Worm (Caenorhabditis elegans) whole organism, L1 larva: Measurements from ENCODE around the gene C05D2.8.

Experiments used
- C04F5.9 ChIP-seq: sonication (generic microtip); optimal IDR thresholded peaks from 2 replicates; lab custom pipeline; 2016; ENCODE audit warnings: missing genetic modification characterization, missing compliant biosample characterization
- C16A3.4 ChIP-seq: fragments of 150-350 bp; optimal IDR thresholded peaks from 2 replicates; lab custom pipeline; 2014; ENCODE audit warnings: missing biosample characterization, missing genetic modification characterization
- F16B12.6 ChIP-seq: fragments of 150-350 bp; optimal IDR thresholded peaks from 2 replicates; lab custom pipeline; 2014; ENCODE audit warnings: missing biosample characterization, missing genetic modification characterization
- Y116A8C.19 ChIP-seq: sonication (generic microtip); optimal IDR thresholded peaks from 2 replicates; lab custom pipeline; 2016; ENCODE audit warnings: missing compliant biosample characterization, missing genetic modification characterization, borderline replicate concordance
- alr-1 ChIP-seq: fragments of 200-800 bp; sonication (Bioruptor generic); optimal IDR thresholded peaks from 2 replicates; lab custom pipeline; 2018; ENCODE audit warnings: borderline replicate concordance, mild to moderate bottlenecking, missing genetic modification characterization, missing compliant biosample characterization
- aly-2 ChIP-seq: fragments of 150-350 bp; optimal IDR thresholded peaks from 2 replicates; lab custom pipeline; 2014; ENCODE audit warnings: missing biosample characterization, missing genetic modification characterization
- ama-1 ChIP-seq: fragments of 150-350 bp; optimal IDR thresholded peaks from 2 replicates; lab custom pipeline; 2014
- ceh-63 ChIP-seq: fragments of 200-800 bp; sonication (Bioruptor generic); optimal IDR thresholded peaks from 2 replicates; lab custom pipeline; 2018; ENCODE audit warnings: mild to moderate bottlenecking, missing genetic modification characterization, missing compliant biosample characterization
- ceh-8 ChIP-seq: fragments of 200-800 bp; sonication (Bioruptor generic); optimal IDR thresholded peaks from 2 replicates; lab custom pipeline; 2018; ENCODE audit warnings: mild to moderate bottlenecking, missing genetic modification characterization, moderate library complexity, missing compliant biosample characterization
- ceh-90 ChIP-seq: sonication (generic microtip); optimal IDR thresholded peaks from 2 replicates; lab custom pipeline; 2016; ENCODE audit warnings: missing genetic modification characterization, missing compliant biosample characterization
- ces-1 ChIP-seq: fragments of 150-350 bp; optimal IDR thresholded peaks from 2 replicates; lab custom pipeline; 2014; ENCODE audit warnings: missing biosample characterization, missing genetic modification reagents, missing genetic modification characterization
- dpl-1 ChIP-seq, 3 experiments: fragments of 150-350 bp in 2 of 3; sonication (generic microtip) in 1 of 3; optimal IDR thresholded peaks; 2 replicates each; lab custom pipeline; 2014 to 2017; ENCODE audit warnings: missing biosample characterization in 3 of 3, missing genetic modification characterization in 3 of 3, missing genetic modification reagents in 3 of 3
- efl-1 ChIP-seq, 4 experiments: fragments of 150-350 bp; optimal IDR thresholded peaks in 3 of 4; peaks in 1 of 4; 1 replicate in 1 of 4; 2 replicates in 3 of 4; lab custom pipeline; 2014; ENCODE audit warnings: missing biosample characterization in 2 of 4, missing genetic modification characterization in 2 of 4, missing genetic modification reagents in 2 of 4
- efl-3 ChIP-seq: fragments of 200-800 bp; sonication (Bioruptor generic); optimal IDR thresholded peaks from 2 replicates; lab custom pipeline; 2018; ENCODE audit warnings: mild to moderate bottlenecking, missing genetic modification characterization, missing compliant biosample characterization
- elt-3 ChIP-seq, 6 experiments: fragments of 150-350 bp in 1 of 6; sonication (generic microtip); optimal IDR thresholded peaks; 2 replicates each; lab custom pipeline; 2017 to 2018; ENCODE audit warnings: missing biosample characterization in 6 of 6, missing genetic modification characterization in 6 of 6, inconsistent platforms in 1 of 6
- ets-5 ChIP-seq: fragments of 200-800 bp; sonication (Bioruptor generic); IDR thresholded peaks from 2 replicates; pipeline ENCODE4 v1.3.6; 2022; ENCODE audit warnings: missing genetic modification characterization, missing compliant biosample characterization
- fkh-8 ChIP-seq: sonication (generic microtip); optimal IDR thresholded peaks from 2 replicates; lab custom pipeline; 2016; ENCODE audit warnings: mild to moderate bottlenecking, missing genetic modification characterization, missing compliant biosample characterization
- fos-1 ChIP-seq: fragments of 150-350 bp; optimal IDR thresholded peaks from 2 replicates; lab custom pipeline; 2014; ENCODE audit warnings: missing biosample characterization, missing genetic modification characterization
- hlh-4 ChIP-seq: sonication (generic microtip); optimal IDR thresholded peaks from 2 replicates; lab custom pipeline; 2016; ENCODE audit warnings: mild to moderate bottlenecking, missing genetic modification characterization, missing compliant biosample characterization
- hpl-2 ChIP-seq: fragments of 150-350 bp; optimal IDR thresholded peaks from 2 replicates; lab custom pipeline; 2014; ENCODE audit warnings: missing biosample characterization, missing genetic modification reagents, missing genetic modification characterization
- irx-1 ChIP-seq: sonication (generic microtip); optimal IDR thresholded peaks from 2 replicates; lab custom pipeline; 2016; ENCODE audit warnings: missing genetic modification characterization, missing compliant biosample characterization
- isw-1 ChIP-seq: fragments of 200-800 bp; sonication (Bioruptor generic); IDR thresholded peaks from 2 replicates; pipeline ENCODE4 v1.3.6; 2022; ENCODE audit warnings: missing genetic modification characterization, missing compliant biosample characterization
- jun-1 ChIP-seq: fragments of 150-350 bp; optimal IDR thresholded peaks from 2 replicates; lab custom pipeline; 2014; ENCODE audit warnings: missing biosample characterization, missing genetic modification reagents, missing genetic modification characterization
- lin-14 ChIP-seq: fragments of 200-800 bp; sonication (Bioruptor generic); optimal IDR thresholded peaks from 2 replicates; lab custom pipeline; 2018; ENCODE audit warnings: mild to moderate bottlenecking, missing genetic modification characterization, moderate library complexity, missing compliant biosample characterization
- lin-35 ChIP-seq, 2 experiments: fragments of 150-350 bp; optimal IDR thresholded peaks; 2 replicates each; lab custom pipeline; 2014; ENCODE audit warnings: missing biosample characterization in 2 of 2, missing genetic modification characterization in 2 of 2, missing genetic modification reagents in 2 of 2
- lin-39 ChIP-seq: fragments of 150-350 bp; optimal IDR thresholded peaks from 2 replicates; lab custom pipeline; 2014; ENCODE audit warnings: missing biosample characterization, missing genetic modification reagents, missing genetic modification characterization
- lsy-2 ChIP-seq, 2 experiments: fragments of 150-350 bp; optimal IDR thresholded peaks; 2 replicates each; lab custom pipeline; 2014; ENCODE audit warnings: missing biosample characterization in 2 of 2, missing genetic modification characterization in 2 of 2
- mab-9 ChIP-seq: fragments of 200-800 bp; sonication (Bioruptor generic); IDR thresholded peaks from 2 replicates; pipeline ENCODE4 v1.3.6; 2022; ENCODE audit warnings: missing genetic modification reagents, missing genetic modification characterization, missing compliant biosample characterization
- mdl-1 ChIP-seq, 2 experiments: fragments of 150-350 bp; optimal IDR thresholded peaks; 2 replicates each; lab custom pipeline; 2014 to 2017; ENCODE audit warnings: missing biosample characterization in 2 of 2, missing genetic modification characterization in 2 of 2, inconsistent platforms in 1 of 2
- mef-2 ChIP-seq: fragments of 150-350 bp; optimal IDR thresholded peaks from 2 replicates; lab custom pipeline; 2014; ENCODE audit warnings: missing biosample characterization, missing genetic modification characterization
- mep-1 ChIP-seq: fragments of 150-350 bp; optimal IDR thresholded peaks from 2 replicates; lab custom pipeline; 2014; ENCODE audit warnings: missing biosample characterization, missing genetic modification characterization
- nhr-11 ChIP-seq: fragments of 150-350 bp; optimal IDR thresholded peaks from 2 replicates; lab custom pipeline; 2014; ENCODE audit warnings: missing biosample characterization, missing genetic modification characterization
- nhr-12 ChIP-seq: sonication (generic microtip); optimal IDR thresholded peaks from 2 replicates; lab custom pipeline; 2017; ENCODE audit warnings: missing biosample characterization, missing genetic modification characterization
- nhr-237 ChIP-seq: fragments of 150-350 bp; optimal IDR thresholded peaks from 2 replicates; lab custom pipeline; 2014; ENCODE audit warnings: missing biosample characterization, missing genetic modification characterization
- nhr-28 ChIP-seq: fragments of 150-350 bp; optimal IDR thresholded peaks from 2 replicates; lab custom pipeline; 2014; ENCODE audit warnings: missing biosample characterization, missing genetic modification characterization
- nhr-71 ChIP-seq: sonication (generic microtip); optimal IDR thresholded peaks from 2 replicates; lab custom pipeline; 2016; ENCODE audit warnings: mild to moderate bottlenecking, missing genetic modification characterization, moderate library complexity, missing compliant biosample characterization
- nhr-76 ChIP-seq: sonication (generic microtip); optimal IDR thresholded peaks from 2 replicates; lab custom pipeline; 2017; ENCODE audit warnings: missing biosample characterization, missing genetic modification characterization
- nhr-77 ChIP-seq: fragments of 150-350 bp; optimal IDR thresholded peaks from 2 replicates; lab custom pipeline; 2014; ENCODE audit warnings: missing biosample characterization, missing genetic modification characterization
- nhr-85 ChIP-seq: sonication (generic microtip); peaks from one replicate; lab custom pipeline; 2016; ENCODE audit warnings: missing genetic modification characterization, inconsistent platforms, missing compliant biosample characterization
- pag-3 ChIP-seq: sonication (generic microtip); optimal IDR thresholded peaks from 2 replicates; lab custom pipeline; 2017; ENCODE audit warnings: missing genetic modification characterization, mild to moderate bottlenecking, missing compliant biosample characterization, antibody characterized with exemption, borderline replicate concordance; ENCODE audit not compliant: insufficient read depth
- pqm-1 ChIP-seq: sonication (generic microtip); optimal IDR thresholded peaks from 3 replicates; lab custom pipeline; 2017; ENCODE audit warnings: missing biosample characterization, missing genetic modification characterization
- rnt-1 ChIP-seq: sonication (generic microtip); optimal IDR thresholded peaks from 2 replicates; lab custom pipeline; 2016; ENCODE audit warnings: mild to moderate bottlenecking, missing genetic modification characterization, moderate library complexity, missing compliant biosample characterization
- snu-23 ChIP-seq: sonication (generic microtip); optimal IDR thresholded peaks from 2 replicates; lab custom pipeline; 2016; ENCODE audit warnings: missing genetic modification characterization, missing compliant biosample characterization
- sox-4 ChIP-seq: sonication (generic microtip); optimal IDR thresholded peaks from 2 replicates; lab custom pipeline; 2016; ENCODE audit warnings: missing genetic modification characterization, missing compliant biosample characterization
- sup-37 ChIP-seq: fragments of 200-800 bp; sonication (Bioruptor generic); optimal IDR thresholded peaks from 2 replicates; lab custom pipeline; 2018; ENCODE audit warnings: mild to moderate bottlenecking, missing genetic modification characterization, missing compliant biosample characterization
- swsn-7 ChIP-seq: sonication (generic microtip); optimal IDR thresholded peaks from 2 replicates; lab custom pipeline; 2016; ENCODE audit warnings: missing genetic modification characterization, missing compliant biosample characterization
- tbx-2 ChIP-seq: sonication (generic microtip); optimal IDR thresholded peaks from 2 replicates; lab custom pipeline; 2016; ENCODE audit warnings: missing genetic modification characterization, missing compliant biosample characterization
- unc-130 ChIP-seq: fragments of 150-350 bp; optimal IDR thresholded peaks from 2 replicates; lab custom pipeline; 2017; ENCODE audit warnings: missing biosample characterization, missing genetic modification characterization, inconsistent platforms
- unc-30 ChIP-seq: sonication (generic microtip); optimal IDR thresholded peaks from 2 replicates; lab custom pipeline; 2017; ENCODE audit warnings: missing biosample characterization, missing genetic modification characterization
- unc-62 ChIP-seq: fragments of 150-350 bp; optimal IDR thresholded peaks from 2 replicates; lab custom pipeline; 2014; ENCODE audit warnings: missing biosample characterization, missing genetic modification reagents, missing genetic modification characterization
- unc-86 ChIP-seq: sonication (generic microtip); optimal IDR thresholded peaks from 2 replicates; lab custom pipeline; 2016; ENCODE audit warnings: missing genetic modification characterization, missing compliant biosample characterization
- unc-98 ChIP-seq: fragments of 200-800 bp; sonication (Bioruptor generic); IDR thresholded peaks from 2 replicates; pipeline ENCODE4 v1.3.6; 2022; ENCODE audit warnings: missing genetic modification characterization, missing compliant biosample characterization
- zag-1 ChIP-seq: fragments of 150-350 bp; optimal IDR thresholded peaks from 2 replicates; lab custom pipeline; 2014; ENCODE audit warnings: missing biosample characterization, missing genetic modification characterization
- ztf-4 ChIP-seq: fragments of 150-350 bp; optimal IDR thresholded peaks from 2 replicates; lab custom pipeline; 2014; ENCODE audit warnings: missing biosample characterization, missing genetic modification characterization

C05D2.8 gene

DNA sequence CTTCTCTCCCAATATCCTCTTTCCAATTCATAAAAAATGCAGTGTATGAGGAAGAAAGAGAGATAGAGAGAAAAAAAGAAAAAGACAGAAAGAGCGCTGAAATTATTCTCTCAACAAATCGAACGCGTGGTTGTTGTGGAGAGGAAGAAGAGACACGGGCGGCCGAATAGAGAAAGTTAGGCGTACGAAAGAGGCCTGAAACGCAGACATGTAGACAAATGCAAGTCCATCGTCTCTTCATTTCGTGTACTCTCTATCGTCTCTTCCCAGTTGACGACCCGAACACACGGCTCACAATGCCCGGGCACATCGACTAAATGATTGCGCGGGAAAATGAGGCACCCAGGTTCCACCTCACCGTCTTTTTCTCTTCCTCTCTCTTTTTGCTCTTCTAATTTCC lies 11.1 kb upstream of the C05D2.8 start (continued):
- TF ChIP-seq pag-3 (tag; lab: Kevin White, UChicago): no peak
- no peak for TF ChIP-seq nhr-28 (tag; lab: Kevin White, UChicago)
- no peak for TF ChIP-seq C16A3.4 (tag; lab: Kevin White, UChicago)
- no peak for TF ChIP-seq nhr-237 (tag; lab: Kevin White, UChicago)
- no peak for TF ChIP-seq ama-1
- peak; percentile 78 for TF ChIP-seq nhr-71 (tag; lab: Kevin White, UChicago)
- no peak for TF ChIP-seq sup-37 (GFP tag; lab: Kevin White, UChicago)
- TF ChIP-seq fos-1 (tag; lab: Kevin White, UChicago): peak; percentile 16
- peak; percentile 63 for TF ChIP-seq swsn-7 (tag; lab: Kevin White, UChicago)
- TF ChIP-seq unc-62 (GFP tag; lab: Kevin White, UChicago): no peak
- no peak for TF ChIP-seq unc-98
- TF ChIP-seq irx-1 (tag; lab: Kevin White, UChicago): no peak
- peak; percentile 72 for TF ChIP-seq rnt-1
- peak; percentile 69 for TF ChIP-seq snu-23 (GFP tag; lab: Kevin White, UChicago)
- no peak for TF ChIP-seq aly-2 (tag; lab: Kevin White, UChicago)
- TF ChIP-seq elt-3 (tag; optimal IDR thresholded peaks at IDR 0.05; lab: Kevin White, UChicago): peak in 2 of 6 experiments; percentile 4 to 5
- peak; percentile 61 for TF ChIP-seq tbx-2
- TF ChIP-seq efl-3 (GFP tag; lab: Kevin White, UChicago): no peak
- no peak for TF ChIP-seq nhr-76 (tag; lab: Kevin White, UChicago)
- TF ChIP-seq sox-4 (tag; lab: Kevin White, UChicago): no peak
- no peak for TF ChIP-seq Y116A8C.19 (tag; lab: Kevin White, UChicago)
- peak; percentile 59 for TF ChIP-seq nhr-77 (tag; lab: Kevin White, UChicago)
- no peak for TF ChIP-seq ces-1
- peak; percentile 68 for TF ChIP-seq unc-86
- TF ChIP-seq ztf-4: peak; percentile 33
- TF ChIP-seq isw-1: peak; percentile 26; the same call in 1 of the 2 replicates
- peak; percentile 40 for TF ChIP-seq unc-130 (tag; lab: Kevin White, UChicago)
- no peak for TF ChIP-seq unc-30
- peak; percentile 33 for TF ChIP-seq mef-2
- TF ChIP-seq jun-1 (tag; lab: Kevin White, UChicago): peak; percentile 63
- TF ChIP-seq mab-9: no peak
- TF ChIP-seq ceh-90 (tag; lab: Kevin White, UChicago): no peak
- TF ChIP-seq ceh-63 (GFP tag; lab: Kevin White, UChicago): no peak
- TF ChIP-seq lin-35 (GFP tag; optimal IDR thresholded peaks at IDR 0.05; lab: Kevin White, UChicago): peak; percentile 62 to 67
- TF ChIP-seq zag-1 (tag; lab: Kevin White, UChicago): no peak
- peak in 1 of 2 experiments; percentile 46 for TF ChIP-seq mdl-1 (tag; optimal IDR thresholded peaks at IDR 0.05; lab: Kevin White, UChicago)
- TF ChIP-seq efl-1 (optimal IDR thresholded peaks at IDR 0.05; lab: Kevin White, UChicago): peak; percentile 63 to 75
- peak; percentile 42 to 93 for TF ChIP-seq efl-1 (GFP tag; optimal IDR thresholded peaks at IDR 0.05 in 1 of 2; lab: Kevin White, UChicago)
- peak; percentile 90 for TF ChIP-seq fkh-8 (tag; lab: Kevin White, UChicago)
- TF ChIP-seq dpl-1 (GFP tag; optimal IDR thresholded peaks at IDR 0.05; lab: Kevin White, UChicago): peak; percentile 2 to 26 (median 12)
- no peak for TF ChIP-seq ceh-8 (GFP tag; lab: Kevin White, UChicago)
- no peak for TF ChIP-seq hlh-4 (tag; lab: Kevin White, UChicago)
- peak; percentile 24 for TF ChIP-seq mep-1
- peak; percentile 98 for TF ChIP-seq lin-14 (GFP tag; lab: Kevin White, UChicago)
- TF ChIP-seq nhr-12 (tag; lab: Kevin White, UChicago): no peak
- peak; percentile 30 for TF ChIP-seq nhr-11
- TF ChIP-seq ets-5 (GFP tag; lab: Robert Waterston, UW): no peak
- no peak for TF ChIP-seq C04F5.9 (tag; lab: Kevin White, UChicago)
- no peak for TF ChIP-seq hpl-2 (GFP tag; lab: Kevin White, UChicago)
- TF ChIP-seq lin-39 (tag; lab: Kevin White, UChicago): no peak
- TF ChIP-seq nhr-85 (tag; lab: Kevin White, UChicago): peak; percentile 66
- TF ChIP-seq pqm-1 (tag; lab: Kevin White, UChicago): no peak
- TF ChIP-seq lsy-2 (tag; optimal IDR thresholded peaks at IDR 0.05; lab: Kevin White, UChicago): peak; percentile 55 to 64
- TF ChIP-seq F16B12.6 (tag; lab: Kevin White, UChicago): no peak
- no peak for TF ChIP-seq alr-1 (tag; lab: Kevin White, UChicago)
